Fruit fly (Drosophila melanogaster): Measurements from ENCODE around the gene Obp19c.

DNA sequence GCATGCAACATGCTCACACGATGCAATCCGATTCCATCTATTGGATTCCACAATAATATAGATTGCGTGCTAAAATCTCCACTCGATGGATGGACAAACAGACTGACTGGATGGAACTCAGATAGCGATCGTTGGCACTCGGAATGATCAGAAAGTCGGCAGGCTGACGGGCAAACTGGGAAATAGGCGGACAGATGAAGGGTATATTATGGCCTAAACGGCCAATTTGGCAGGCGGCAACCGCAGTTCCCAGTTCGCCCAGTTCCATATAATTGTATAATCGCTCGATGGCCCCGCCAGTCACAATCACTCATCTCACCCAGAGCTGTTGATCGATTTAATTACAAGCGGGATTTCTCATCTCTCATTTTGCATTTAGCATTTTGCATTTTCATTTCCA is 549 bp upstream of the Obp19c start, which contains the start of gene Obp19d:
- TF ChIP-seq CG8478 (optimal IDR thresholded peaks at IDR 0.05) (no peak), CTCF (optimal IDR thresholded peaks at IDR 0.05) (no peak)

Measured in S2 (cell line).